Worm (Caenorhabditis elegans) whole organism, young adult: Measurements from ENCODE around the gene R11D1.7.

Experiments used
- F23B12.7 ChIP-seq: sonication (generic microtip); optimal IDR thresholded peaks from 2 replicates; lab custom pipeline; 2017; ENCODE audit warnings: missing genetic modification characterization, mild to moderate bottlenecking, missing compliant biosample characterization, antibody characterized with exemption, moderate library complexity; ENCODE audit not compliant: insufficient read depth
- Y67H2A.10 ChIP-seq: fragments of 200-800 bp; sonication (Bioruptor generic); conservative IDR thresholded peaks from 2 replicates; pipeline ENCODE4 v1.3.6; 2022; ENCODE audit warnings: missing genetic modification reagents, missing genetic modification characterization, missing compliant biosample characterization
- ama-1 ChIP-seq, 3 experiments: fragments of 150-350 bp in 1 of 3; sonication (generic microtip) in 2 of 3; optimal IDR thresholded peaks; 2 replicates each; lab custom pipeline; 2014 to 2018; ENCODE audit warnings: missing biosample characterization in 2 of 3, missing genetic modification characterization in 2 of 3, missing genetic modification reagents in 2 of 3
- dpl-1 ChIP-seq: fragments of 150-350 bp; optimal IDR thresholded peaks from 2 replicates; lab custom pipeline; 2014; ENCODE audit warnings: missing biosample characterization, missing genetic modification reagents, missing genetic modification characterization
- madf-3 ChIP-seq: fragments of 200-800 bp; sonication (Bioruptor generic); IDR thresholded peaks from 2 replicates; pipeline ENCODE4 v1.3.6; 2022; ENCODE audit warnings: missing genetic modification reagents, missing genetic modification characterization, missing compliant biosample characterization
- nhr-80 ChIP-seq: sonication (generic microtip); optimal IDR thresholded peaks from 2 replicates; lab custom pipeline; 2016; ENCODE audit warnings: missing genetic modification characterization, missing compliant biosample characterization
- unc-62 ChIP-seq: fragments of 150-350 bp; optimal IDR thresholded peaks from 2 replicates; lab custom pipeline; 2014; ENCODE audit warnings: missing biosample characterization, missing genetic modification reagents, missing genetic modification characterization

- no peak for TF ChIP-seq F23B12.7 (tag; lab: Kevin White, UChicago)
- TF ChIP-seq nhr-80 (tag; lab: Kevin White, UChicago): no peak
- TF ChIP-seq ama-1 (optimal IDR thresholded peaks at IDR 0.05; lab: Kevin White, UChicago): no peak
- TF ChIP-seq ama-1 (GFP tag; optimal IDR thresholded peaks at IDR 0.05; lab: Kevin White, UChicago): no peak
- no peak for TF ChIP-seq Y67H2A.10 (GFP tag; lab: Robert Waterston, UW)
- no peak for TF ChIP-seq unc-62 (GFP tag; lab: Kevin White, UChicago)
- TF ChIP-seq dpl-1 (GFP tag; lab: Kevin White, UChicago): no peak
- TF ChIP-seq madf-3 (GFP tag; lab: Robert Waterston, UW): no peak
These were observed 13.3 kb upstream of the R11D1.7 start for ce11 chrV:12706511-12706910.
